Worm (Caenorhabditis elegans): ENCODE measurements around the gene F44E2.7.

ce11 chrIII:8866038-8866437 lies 17.8 kb upstream of the F44E2.7 start:
- TF ChIP-seq tbx-8 (GFP tag; optimal IDR thresholded peaks at IDR 0.05) = no peak
- TF ChIP-seq ham-2 (GFP tag; optimal IDR thresholded peaks at IDR 0.05) = no peak
- no peak for TF ChIP-seq unc-39 (tag; optimal IDR thresholded peaks at IDR 0.05)
- no peak for TF ChIP-seq bed-3 (GFP tag; optimal IDR thresholded peaks at IDR 0.05)
- no peak for TF ChIP-seq ztf-11 (tag; optimal IDR thresholded peaks at IDR 0.05)
- no peak for TF ChIP-seq drap-1 (GFP tag; optimal IDR thresholded peaks at IDR 0.05)
- no peak for TF ChIP-seq blmp-1 (tag; optimal IDR thresholded peaks at IDR 0.05)

Data from whole organism, mixed stage, embryonic.